Worm (Caenorhabditis elegans): ENCODE measurements around the gene str-238.

DNA sequence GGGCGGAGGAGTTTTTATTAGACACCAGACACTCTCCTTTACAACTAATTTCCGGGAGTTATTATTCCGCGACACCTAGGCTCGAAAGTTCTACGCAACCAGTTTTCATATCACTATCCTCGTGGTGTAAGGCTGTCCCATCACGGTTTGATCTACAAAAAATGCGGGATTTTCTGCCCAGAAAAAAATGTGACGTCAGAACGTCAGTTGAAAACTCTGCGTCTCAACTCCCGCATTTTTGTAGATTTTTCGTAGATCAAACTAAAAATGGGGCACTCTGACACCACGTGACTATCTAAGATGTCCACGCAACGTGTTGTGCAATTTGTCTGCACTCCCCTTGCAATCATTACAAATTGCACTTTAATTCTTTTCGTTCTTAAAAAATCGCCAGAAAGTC lies at the start of gene str-238:
- TF ChIP-seq ztf-29 (GFP tag; IDR thresholded peaks at IDR 0.05) (no peak), klf-2 (GFP tag; conservative IDR thresholded peaks at IDR 0.05) (no peak), flt-1 (GFP tag; IDR thresholded peaks at IDR 0.05) (no peak), cog-1 (tag; optimal IDR thresholded peaks at IDR 0.05) (no peak), tab-1 (GFP tag; IDR thresholded peaks at IDR 0.05) (no peak)
